Worm (Caenorhabditis elegans) whole organism, early embryonic: Measurements from ENCODE around the gene F15E6.3.
A peak's percentile ranks its signal among the peaks of the same experiment; 100 is the strongest.

Experiments
- F13C5.2 ChIP-seq: sonication (generic microtip); optimal IDR thresholded peaks from 2 replicates; lab custom pipeline; 2017; ENCODE audit warnings: mild to moderate bottlenecking, missing genetic modification characterization, inconsistent platforms, missing compliant biosample characterization
- aly-1 ChIP-seq: sonication (generic microtip); optimal IDR thresholded peaks from 2 replicates; lab custom pipeline; 2016; ENCODE audit warnings: missing genetic modification characterization, missing compliant biosample characterization
- ama-1 ChIP-seq: fragments of 150-350 bp; optimal IDR thresholded peaks from 2 replicates; lab custom pipeline; 2014
- ceh-13 ChIP-seq: fragments of 200-800 bp; sonication (Bioruptor generic); optimal IDR thresholded peaks from 2 replicates; lab custom pipeline; 2018; ENCODE audit warnings: mild to moderate bottlenecking, missing genetic modification characterization, missing compliant biosample characterization
- ets-7 ChIP-seq: sonication (generic microtip); optimal IDR thresholded peaks from 2 replicates; lab custom pipeline; 2016; ENCODE audit warnings: missing genotype, missing genetic modification characterization, missing compliant biosample characterization
- flt-1 ChIP-seq: fragments of 200-800 bp; sonication (Bioruptor generic); IDR thresholded peaks from 2 replicates; pipeline ENCODE4 v1.3.6; 2022; ENCODE audit warnings: missing genetic modification characterization, missing compliant biosample characterization
- hmbx-1 ChIP-seq: sonication (generic microtip); optimal IDR thresholded peaks from 2 replicates; lab custom pipeline; 2016; ENCODE audit warnings: mild to moderate bottlenecking, missing genetic modification characterization, missing compliant biosample characterization
- hmg-4 ChIP-seq: fragments of 200-800 bp; sonication (Bioruptor generic); optimal IDR thresholded peaks from 2 replicates; lab custom pipeline; 2018; ENCODE audit warnings: mild to moderate bottlenecking, missing genetic modification characterization, missing compliant biosample characterization
- pes-1 ChIP-seq: fragments of 200-800 bp; sonication (Bioruptor generic); IDR thresholded peaks from 2 replicates; pipeline ENCODE4 v1.3.6; 2022; ENCODE audit warnings: missing genetic modification reagents, missing genetic modification characterization, missing compliant biosample characterization
- scrt-1 ChIP-seq: fragments of 200-800 bp; sonication (Bioruptor generic); IDR thresholded peaks from 2 replicates; pipeline ENCODE4 v1.3.6; 2022; ENCODE audit warnings: missing genetic modification characterization, missing compliant biosample characterization
- sea-1 ChIP-seq: fragments of 200-800 bp; sonication (Bioruptor generic); conservative IDR thresholded peaks from 2 replicates; pipeline ENCODE4 v1.3.6; 2022; ENCODE audit warnings: missing genetic modification characterization, missing compliant biosample characterization
- tbx-11 ChIP-seq: fragments of 200-800 bp; sonication (Bioruptor generic); IDR thresholded peaks from 2 replicates; pipeline ENCODE4 v1.3.6; 2022; ENCODE audit warnings: missing genetic modification characterization, missing compliant biosample characterization
- tra-4 ChIP-seq: sonication (generic microtip); optimal IDR thresholded peaks from 2 replicates; lab custom pipeline; 2017; ENCODE audit warnings: missing genetic modification characterization, missing compliant biosample characterization

DNA sequence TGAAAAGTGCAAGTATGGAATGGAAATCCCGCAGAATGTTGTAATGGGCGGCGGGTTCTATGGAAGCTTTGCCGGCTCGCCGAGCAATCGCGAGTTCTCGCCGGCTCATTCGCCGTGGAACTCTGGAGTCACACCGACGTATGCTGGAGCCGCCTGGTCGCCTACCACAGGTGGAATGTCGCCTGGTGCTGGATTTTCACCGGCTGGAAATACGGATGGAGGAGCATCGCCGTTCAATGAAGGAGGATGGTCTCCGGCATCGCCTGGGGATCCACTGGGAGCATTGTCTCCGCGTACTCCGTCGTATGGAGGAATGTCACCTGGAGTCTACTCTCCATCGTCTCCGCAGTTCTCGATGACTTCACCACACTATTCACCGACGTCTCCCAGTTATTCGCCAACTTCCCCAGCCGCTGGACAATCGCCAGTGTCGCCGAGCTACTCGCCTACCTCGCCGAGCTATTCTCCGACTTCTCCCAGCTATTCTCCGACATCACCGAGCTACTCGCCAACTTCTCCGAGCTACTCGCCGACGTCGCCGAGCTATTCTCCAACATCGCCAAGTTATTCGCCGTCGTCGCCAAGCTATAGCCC is 39.6 kb upstream of the F15E6.3 start:
- TF ChIP-seq ama-1 (no peak), tbx-11 (GFP tag; lab: Robert Waterston, UW) (no peak), tra-4 (no peak), aly-1 (tag; lab: Kevin White, UChicago) (peak; percentile 1), flt-1 (GFP tag; lab: Robert Waterston, UW) (no peak), hmbx-1 (no peak), pes-1 (GFP tag; lab: Robert Waterston, UW) (no peak), ceh-13 (GFP tag; lab: Kevin White, UChicago) (no peak), ets-7 (tag; lab: Kevin White, UChicago) (no peak), F13C5.2 (tag; lab: Kevin White, UChicago) (no peak), hmg-4 (GFP tag; lab: Kevin White, UChicago) (no peak), sea-1 (GFP tag; lab: Robert Waterston, UW) (no peak), scrt-1 (no peak)
